Fruit fly (Drosophila melanogaster): ENCODE data around the gene Obp18a.

The Obp18a gene

dm6 chrX:19160635-19161407, 25.2 kb upstream of the Obp18a start:
- TF ChIP-seq HLHmδ (GFP tag; optimal IDR thresholded peaks at IDR 0.05), result no peak
- TF ChIP-seq dmrt11E (tag; optimal IDR thresholded peaks at IDR 0.05), result peak; percentile 8
- TF ChIP-seq CG11504 (tag; optimal IDR thresholded peaks at IDR 0.05), result peak; percentile 2
- TF ChIP-seq lilli (GFP tag; optimal IDR thresholded peaks at IDR 0.05), result no peak
- TF ChIP-seq Hr78 (GFP tag; optimal IDR thresholded peaks at IDR 0.05), result no peak
- TF ChIP-seq CG14710 (tag; optimal IDR thresholded peaks at IDR 0.05), result peak; percentile 3
- peak; percentile 71 for TF ChIP-seq Sry-β (GFP tag; optimal IDR thresholded peaks at IDR 0.05)
- peak; percentile 62 for TF ChIP-seq sens (GFP tag)
- no peak for TF ChIP-seq CG7987 (GFP tag; optimal IDR thresholded peaks at IDR 0.05)
- TF ChIP-seq peb (GFP tag; IDR thresholded peaks at IDR 0.05), result no peak
- peak; percentile 18 for TF ChIP-seq cg (GFP tag; optimal IDR thresholded peaks at IDR 0.05)
- peak in 1 of 3 experiments; percentile 24 for TF ChIP-seq lola (GFP tag; optimal IDR thresholded peaks at IDR 0.05)
- TF ChIP-seq z (GFP tag; IDR thresholded peaks at IDR 0.05), result 0 out of 3 replicates have a peak, but pooled peaks have one; percentile 19
- TF ChIP-seq CG6765 (GFP tag; optimal IDR thresholded peaks at IDR 0.05), result no peak
- peak; percentile 8 for TF ChIP-seq gem (tag; optimal IDR thresholded peaks at IDR 0.05)
- TF ChIP-seq CG18262 (tag; optimal IDR thresholded peaks at IDR 0.05), result peak; percentile 28
- TF ChIP-seq ewg (GFP tag; optimal IDR thresholded peaks at IDR 0.05), result no peak
- no peak for TF ChIP-seq twi (tag; optimal IDR thresholded peaks at IDR 0.05)
- no peak for TF ChIP-seq CG7786 (GFP tag; optimal IDR thresholded peaks at IDR 0.05)
- TF ChIP-seq sc (optimal IDR thresholded peaks at IDR 0.05), result no peak
- no peak for TF ChIP-seq sc (GFP tag; optimal IDR thresholded peaks at IDR 0.05)
- peak; percentile 75 for TF ChIP-seq crol (GFP tag; IDR thresholded peaks at IDR 0.05)
- no peak for TF ChIP-seq tll (GFP tag; optimal IDR thresholded peaks at IDR 0.05)
- TF ChIP-seq CG18011 (GFP tag; optimal IDR thresholded peaks at IDR 0.05), result peak; percentile 72

dm6 chrX:19159942-19160341, 24.3 kb upstream of the Obp18a start:
- no peak for TF ChIP-seq CG43689 (GFP tag; IDR thresholded peaks at IDR 0.05)
- peak; percentile 10 for TF ChIP-seq CG13424 (tag; optimal IDR thresholded peaks at IDR 0.05)
- TF ChIP-seq Ssrp (tag; optimal IDR thresholded peaks at IDR 0.05), result peak; percentile 45
- TF ChIP-seq zen (tag; optimal IDR thresholded peaks at IDR 0.05), result no peak
- no peak for TF ChIP-seq z (GFP tag; IDR thresholded peaks at IDR 0.05)
- TF ChIP-seq Oli (tag; optimal IDR thresholded peaks at IDR 0.05), result peak; percentile 1
- no peak for TF ChIP-seq mld (GFP tag; IDR thresholded peaks at IDR 0.05; ENCODE audit: partially characterized antibody)
- TF ChIP-seq CG2678 (tag; optimal IDR thresholded peaks at IDR 0.05), result peak; percentile 39
- TF ChIP-seq cg (GFP tag; optimal IDR thresholded peaks at IDR 0.05), result peak; percentile 41
- TF ChIP-seq chn (GFP tag; optimal IDR thresholded peaks at IDR 0.05), result no peak
- peak; percentile 16 for TF ChIP-seq ATbp (GFP tag; optimal IDR thresholded peaks at IDR 0.05)
- TF ChIP-seq CG17612 (GFP tag; IDR thresholded peaks at IDR 0.05), result no peak
- TF ChIP-seq D (optimal IDR thresholded peaks at IDR 0.05), result no peak
- peak; percentile 15 for TF ChIP-seq D (GFP tag; optimal IDR thresholded peaks at IDR 0.05)
- peak; percentile 18 for TF ChIP-seq ewg (GFP tag; optimal IDR thresholded peaks at IDR 0.05)
- no peak for TF ChIP-seq Pdp1 (GFP tag; optimal IDR thresholded peaks at IDR 0.05)
- no peak for TF ChIP-seq wor (GFP tag; IDR thresholded peaks at IDR 0.05)
- TF ChIP-seq dysf (GFP tag; IDR thresholded peaks at IDR 0.05), result no peak
- no peak for TF ChIP-seq CG7271 (tag; optimal IDR thresholded peaks at IDR 0.05)
- peak; percentile 45 for TF ChIP-seq gcm (GFP tag; optimal IDR thresholded peaks at IDR 0.05)
- no peak for TF ChIP-seq hb (GFP tag; IDR thresholded peaks at IDR 0.05; ENCODE audit: partially characterized antibody)
- TF ChIP-seq D19A (tag; optimal IDR thresholded peaks at IDR 0.05), result peak; percentile 96
- TF ChIP-seq CG11504 (tag; optimal IDR thresholded peaks at IDR 0.05), result peak; percentile 55
- TF ChIP-seq Asciz (GFP tag; optimal IDR thresholded peaks at IDR 0.05), result peak; percentile 25
- TF ChIP-seq Sox100B (GFP tag; optimal IDR thresholded peaks at IDR 0.05), result peak; percentile 19
- TF ChIP-seq oc (tag; optimal IDR thresholded peaks at IDR 0.05), result peak; percentile 19
- TF ChIP-seq Hr51 (GFP tag; optimal IDR thresholded peaks at IDR 0.05), result peak in 1 of 2 experiments; percentile 26
